4 worm cellular contexts compared by ENCODE assay signal in the genomic region with DNA sequence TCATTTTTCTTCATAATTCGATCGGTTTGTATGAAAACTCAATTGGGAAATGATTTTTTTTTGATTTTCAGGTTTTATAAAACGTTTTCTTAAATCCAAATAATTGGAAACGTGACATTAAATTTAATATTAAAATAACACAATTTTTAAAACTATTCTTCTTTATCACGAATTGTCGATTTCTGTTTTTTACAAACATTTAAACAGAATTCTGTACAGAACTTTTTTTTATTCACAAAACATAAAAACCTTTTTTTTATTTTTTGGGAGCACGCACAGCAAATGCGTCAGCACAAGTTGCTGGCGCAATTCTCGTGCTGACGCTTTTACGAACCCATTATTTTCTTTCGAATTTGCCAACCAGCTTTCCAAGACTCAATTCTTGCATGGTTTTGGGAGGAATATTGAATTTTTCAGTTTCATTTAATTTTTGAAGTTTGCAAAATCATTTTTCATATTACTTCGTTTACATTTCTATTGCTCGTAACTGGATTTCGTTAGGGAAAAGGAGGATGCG.
TF ChIP-seq lines count a peak whose summit lies in the region.

A gene (minus strand): TSS at position 51 of the 517 bp plus-strand sequence.

TF ChIP-seq in whole organism, L2 larva, 48 proteins besides CTCF, POLR2A, EP300 and RAD21 (continues in another document):
- TF ChIP-seq sma-3 (GFP tag; optimal IDR thresholded peaks at IDR 0.05; lab: Kevin White, UChicago) (peak; percentile 68), nhr-10 (tag; optimal IDR thresholded peaks at IDR 0.05; lab: Kevin White, UChicago) (no peak), C34F6.9 (tag; optimal IDR thresholded peaks at IDR 0.05; lab: Kevin White, UChicago) (peak; percentile 92), F13H6.1 (tag; optimal IDR thresholded peaks at IDR 0.05; lab: Kevin White, UChicago) (peak; percentile 52), mab-5 (tag; optimal IDR thresholded peaks at IDR 0.05; lab: Kevin White, UChicago) (peak; percentile 17), sma-9 (GFP tag; optimal IDR thresholded peaks at IDR 0.05; lab: Kevin White, UChicago) (peak; percentile 38), sma-9 (tag; optimal IDR thresholded peaks at IDR 0.05; lab: Kevin White, UChicago) (no peak), blmp-1 (tag; optimal IDR thresholded peaks at IDR 0.05; lab: Kevin White, UChicago; ENCODE audit: insufficient read depth) (no peak), ceh-82 (tag; optimal IDR thresholded peaks at IDR 0.05; lab: Kevin White, UChicago) (no peak), sem-4 (tag; optimal IDR thresholded peaks at IDR 0.05; lab: Kevin White, UChicago) (peak; percentile 9), alr-1 (tag; optimal IDR thresholded peaks at IDR 0.05; lab: Kevin White, UChicago) (no peak), unc-55 (GFP tag; optimal IDR thresholded peaks at IDR 0.05; lab: Kevin White, UChicago) (peak; percentile 78), unc-62 (GFP tag; optimal IDR thresholded peaks at IDR 0.05; lab: Kevin White, UChicago) (no peak), egl-27 (tag; optimal IDR thresholded peaks at IDR 0.05; lab: Kevin White, UChicago) (peak; percentile 46), nhr-11 (tag; optimal IDR thresholded peaks at IDR 0.05; lab: Kevin White, UChicago) (no peak), ceh-16 (tag; optimal IDR thresholded peaks at IDR 0.05; lab: Kevin White, UChicago) (no peak), nhr-21 (tag; optimal IDR thresholded peaks at IDR 0.05; lab: Kevin White, UChicago) (peak; percentile 17), ama-1 (optimal IDR thresholded peaks at IDR 0.05; lab: Kevin White, UChicago) (peak; percentile 9), nhr-129 (tag; optimal IDR thresholded peaks at IDR 0.05; lab: Kevin White, UChicago) (peak; percentile 48), nhr-25 (tag; optimal IDR thresholded peaks at IDR 0.05; lab: Kevin White, UChicago) (peak; percentile 80), zag-1 (tag; optimal IDR thresholded peaks at IDR 0.05; lab: Kevin White, UChicago) (no peak), lin-11 (tag; optimal IDR thresholded peaks at IDR 0.05; lab: Kevin White, UChicago) (peak; percentile 47)

TF ChIP-seq in whole organism, L4 larva, 104 proteins besides CTCF, POLR2A, EP300 and RAD21 (continues in another document):
- TF ChIP-seq dve-1 (tag; optimal IDR thresholded peaks at IDR 0.05; lab: Kevin White, UChicago; ENCODE audit: insufficient read depth) (peak; percentile 81), D1046.2 (GFP tag; IDR thresholded peaks at IDR 0.05; lab: Robert Waterston, UW) (no peak), hlh-11 (tag; optimal IDR thresholded peaks at IDR 0.05; lab: Kevin White, UChicago) (peak; percentile 55), ctbp-1 (GFP tag; IDR thresholded peaks at IDR 0.05; lab: Robert Waterston, UW) (0 out of 2 replicates have a peak, but pooled peaks have one; percentile 9), vab-7 (GFP tag; IDR thresholded peaks at IDR 0.05; lab: Robert Waterston, UW) (no peak), lsy-2 (tag; optimal IDR thresholded peaks at IDR 0.05; lab: Kevin White, UChicago) (peak in 1 of 2 experiments; percentile 89), unc-39 (tag; optimal IDR thresholded peaks at IDR 0.05; lab: Kevin White, UChicago) (no peak), dpl-1 (GFP tag; optimal IDR thresholded peaks at IDR 0.05; lab: Kevin White, UChicago) (peak; percentile 71), nhr-111 (GFP tag; optimal IDR thresholded peaks at IDR 0.05; lab: Kevin White, UChicago) (no peak), hmg-1.1 (GFP tag; IDR thresholded peaks at IDR 0.05; lab: Robert Waterston, UW) (peak; percentile 61; the same call in 1 of the 2 replicates), mdl-1 (tag; optimal IDR thresholded peaks at IDR 0.05; lab: Kevin White, UChicago) (peak in 1 of 2 experiments; percentile 22), aly-2 (tag; optimal IDR thresholded peaks at IDR 0.05; lab: Kevin White, UChicago) (no peak), mep-1 (tag; optimal IDR thresholded peaks at IDR 0.05; lab: Kevin White, UChicago) (peak; percentile 67), ceh-82 (tag; optimal IDR thresholded peaks at IDR 0.05; lab: Kevin White, UChicago) (no peak), attf-4 (tag; optimal IDR thresholded peaks at IDR 0.05; lab: Kevin White, UChicago) (no peak), nhr-76 (tag; optimal IDR thresholded peaks at IDR 0.05; lab: Kevin White, UChicago) (no peak), lim-7 (GFP tag; IDR thresholded peaks at IDR 0.05; lab: Robert Waterston, UW) (no peak), Y5F2A.4 (GFP tag; optimal IDR thresholded peaks at IDR 0.05; lab: Kevin White, UChicago) (no peak), spr-1 (tag; optimal IDR thresholded peaks at IDR 0.05; lab: Kevin White, UChicago) (peak; percentile 30), jun-1 (tag; optimal IDR thresholded peaks at IDR 0.05; lab: Kevin White, UChicago) (no peak), lir-3 (tag; optimal IDR thresholded peaks at IDR 0.05; lab: Kevin White, UChicago) (no peak), dmd-6 (GFP tag; IDR thresholded peaks at IDR 0.05; lab: Robert Waterston, UW) (peak; percentile 59)

TF ChIP-seq in whole organism, late embryonic, 69 proteins besides CTCF, POLR2A, EP300 and RAD21 (continues in another document):
- TF ChIP-seq npax-4 (tag; optimal IDR thresholded peaks at IDR 0.05; lab: Kevin White, UChicago) (no peak), ceh-18 (tag; optimal IDR thresholded peaks at IDR 0.05; lab: Kevin White, UChicago) (no peak), ets-4 (tag; optimal IDR thresholded peaks at IDR 0.05; lab: Kevin White, UChicago) (no peak), sdc-2 (tag; optimal IDR thresholded peaks at IDR 0.05; lab: Kevin White, UChicago) (no peak), ztf-16 (tag; optimal IDR thresholded peaks at IDR 0.05; lab: Kevin White, UChicago) (peak; percentile 7), lim-6 (tag; optimal IDR thresholded peaks at IDR 0.05; lab: Kevin White, UChicago) (no peak), hlh-15 (tag; optimal IDR thresholded peaks at IDR 0.05; lab: Kevin White, UChicago) (no peak), ttx-3 (tag; optimal IDR thresholded peaks at IDR 0.05; lab: Kevin White, UChicago) (no peak), tbx-2 (tag; optimal IDR thresholded peaks at IDR 0.05; lab: Kevin White, UChicago) (peak; percentile 6), fax-1 (tag; optimal IDR thresholded peaks at IDR 0.05; lab: Kevin White, UChicago) (peak; percentile 38), dve-1 (tag; optimal IDR thresholded peaks at IDR 0.05; lab: Kevin White, UChicago) (peak; percentile 20), pax-1 (tag; optimal IDR thresholded peaks at IDR 0.05; lab: Kevin White, UChicago) (no peak), che-1 (tag; optimal IDR thresholded peaks at IDR 0.05; lab: Kevin White, UChicago) (no peak), pha-4 (tag; optimal IDR thresholded peaks at IDR 0.05; lab: Kevin White, UChicago) (no peak), K09A11.1 (tag; optimal IDR thresholded peaks at IDR 0.05; lab: Kevin White, UChicago; ENCODE audit: insufficient read depth) (no peak), ceh-30 (tag; optimal IDR thresholded peaks at IDR 0.05; lab: Kevin White, UChicago) (no peak), ceh-22 (tag; optimal IDR thresholded peaks at IDR 0.05; lab: Kevin White, UChicago) (no peak), ceh-6 (GFP tag; optimal IDR thresholded peaks at IDR 0.05; lab: Kevin White, UChicago) (no peak), zip-5 (tag; optimal IDR thresholded peaks at IDR 0.05; lab: Kevin White, UChicago) (no peak), K02D7.2 (tag; optimal IDR thresholded peaks at IDR 0.05; lab: Kevin White, UChicago) (no peak), lin-11 (tag; optimal IDR thresholded peaks at IDR 0.05; lab: Kevin White, UChicago) (peak; percentile 9), unc-86 (tag; optimal IDR thresholded peaks at IDR 0.05; lab: Kevin White, UChicago) (peak; percentile 19), ref-2 (tag; optimal IDR thresholded peaks at IDR 0.05; lab: Kevin White, UChicago) (no peak), nfya-1 (tag; optimal IDR thresholded peaks at IDR 0.05; lab: Kevin White, UChicago) (peak; percentile 40), ceh-45 (GFP tag; IDR thresholded peaks at IDR 0.05; lab: Robert Waterston, UW) (no peak)

TF ChIP-seq in whole organism, mixed stage, embryonic, 35 proteins besides CTCF, POLR2A, EP300 and RAD21:
- peak; percentile 51 for TF ChIP-seq ceh-83 (GFP tag; optimal IDR thresholded peaks at IDR 0.05; lab: Kevin White, UChicago)
- TF ChIP-seq lsy-2 (tag; optimal IDR thresholded peaks at IDR 0.05; lab: Kevin White, UChicago): peak; percentile 64
- peak; percentile 39 for TF ChIP-seq M03D4.4 (tag; optimal IDR thresholded peaks at IDR 0.05; lab: Kevin White, UChicago)
- TF ChIP-seq ces-1 (GFP tag; optimal IDR thresholded peaks at IDR 0.05; lab: Kevin White, UChicago): no peak
- TF ChIP-seq zip-8 (tag; optimal IDR thresholded peaks at IDR 0.05; lab: Kevin White, UChicago): no peak
- peak; percentile 11 for TF ChIP-seq ceh-43 (GFP tag; optimal IDR thresholded peaks at IDR 0.05; lab: Kevin White, UChicago)
- TF ChIP-seq pha-4 (tag; optimal IDR thresholded peaks at IDR 0.05; lab: Kevin White, UChicago): peak; percentile 0
- TF ChIP-seq ztf-11 (tag; optimal IDR thresholded peaks at IDR 0.05; lab: Kevin White, UChicago): no peak
- TF ChIP-seq unc-120 (tag; optimal IDR thresholded peaks at IDR 0.05; lab: Kevin White, UChicago; ENCODE audit: poor library complexity, severe bottlenecking): no peak
- TF ChIP-seq hlh-1 (tag; optimal IDR thresholded peaks at IDR 0.05; lab: Kevin White, UChicago): peak; percentile 24
- peak; percentile 32 for TF ChIP-seq lin-32 (GFP tag; optimal IDR thresholded peaks at IDR 0.05; lab: Kevin White, UChicago)
- TF ChIP-seq lin-13 (tag; optimal IDR thresholded peaks at IDR 0.05; lab: Kevin White, UChicago): peak; percentile 60
- no peak for TF ChIP-seq unc-39 (tag; optimal IDR thresholded peaks at IDR 0.05; lab: Kevin White, UChicago)
- peak; percentile 81 for TF ChIP-seq mep-1 (tag; optimal IDR thresholded peaks at IDR 0.05; lab: Kevin White, UChicago)
- no peak for TF ChIP-seq sem-2 (GFP tag; optimal IDR thresholded peaks at IDR 0.05; lab: Kevin White, UChicago)
- peak; percentile 23 for TF ChIP-seq nhr-237 (tag; optimal IDR thresholded peaks at IDR 0.05; lab: Kevin White, UChicago)
- TF ChIP-seq sptf-1 (tag; optimal IDR thresholded peaks at IDR 0.05; lab: Kevin White, UChicago): peak; percentile 75
TF ChIP-seq in whole organism, mixed stage, embryonic: peak in this region for 11.
